Worm (Caenorhabditis elegans): ENCODE measurements around the gene ech-8.

ech-8 gene

DNA sequence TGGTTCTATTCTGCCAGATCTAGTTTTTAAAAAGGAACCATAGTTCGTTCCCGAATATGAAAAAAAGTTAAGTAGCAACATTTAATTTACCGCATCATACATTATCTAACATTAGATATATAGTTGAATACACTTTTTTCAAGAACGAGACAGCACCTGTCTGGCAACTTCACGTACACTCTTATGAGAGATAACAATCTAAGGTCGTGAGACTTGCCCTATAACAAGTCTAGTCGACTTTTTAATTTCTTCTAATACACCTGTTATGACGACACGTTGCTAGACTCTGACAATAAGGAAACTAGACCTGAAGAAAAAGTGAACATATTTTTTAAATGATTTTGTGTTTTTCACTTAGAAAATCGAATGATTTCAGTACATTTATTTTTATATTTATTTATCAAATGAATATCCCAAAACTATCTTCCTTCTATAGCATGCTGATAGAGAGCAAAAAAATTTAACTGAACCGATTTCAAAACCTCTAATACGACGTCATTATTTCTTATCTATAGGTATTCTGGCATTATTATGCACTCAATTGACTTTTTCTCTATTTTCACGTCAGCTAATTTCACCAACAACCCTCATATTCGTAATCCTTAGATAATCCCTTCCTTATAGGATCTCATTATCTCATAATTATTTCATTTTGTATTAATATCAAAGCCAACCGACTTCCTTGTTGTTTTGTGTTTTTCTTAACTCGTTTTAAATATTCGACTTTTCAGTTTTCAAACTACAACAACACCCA, 14.1 kb upstream of the ech-8 start:
- TF ChIP-seq ama-1 (optimal IDR thresholded peaks at IDR 0.05) (no peak), hnd-1 (tag; optimal IDR thresholded peaks at IDR 0.05) (no peak), ets-7 (tag; optimal IDR thresholded peaks at IDR 0.05) (no peak), flt-1 (GFP tag; IDR thresholded peaks at IDR 0.05) (no peak), tra-4 (tag; optimal IDR thresholded peaks at IDR 0.05) (no peak), tbx-37 (GFP tag; conservative IDR thresholded peaks at IDR 0.05) (no peak)

DNA sequence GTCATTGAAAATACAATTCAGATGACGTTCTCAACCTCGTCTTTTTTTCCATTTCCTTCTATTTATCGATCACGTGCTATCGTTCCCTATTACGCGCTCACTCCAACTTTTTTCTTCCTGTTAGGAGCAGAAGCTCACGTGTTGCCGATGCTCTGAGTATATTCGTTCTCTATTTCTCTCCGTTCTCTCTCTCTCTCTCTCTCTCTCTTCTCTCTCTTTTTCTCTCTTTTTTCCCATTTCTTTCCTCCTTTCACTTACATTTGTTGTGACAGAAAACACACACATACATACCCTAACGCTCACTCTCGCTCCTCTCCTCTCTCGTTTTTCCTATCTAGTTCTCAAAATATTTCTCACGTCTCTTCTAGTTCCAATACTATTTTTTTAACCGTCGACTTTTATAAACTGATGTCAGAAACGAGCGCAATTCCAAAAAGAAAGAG, 13.4 kb upstream of the ech-8 start:
- no peak for TF ChIP-seq pes-1 (GFP tag; IDR thresholded peaks at IDR 0.05)
- no peak for TF ChIP-seq ama-1 (optimal IDR thresholded peaks at IDR 0.05)
- no peak for TF ChIP-seq B0310.2 (tag; optimal IDR thresholded peaks at IDR 0.05)
- TF ChIP-seq ets-7 (tag; optimal IDR thresholded peaks at IDR 0.05): no peak
- no peak for TF ChIP-seq ceh-13 (GFP tag; optimal IDR thresholded peaks at IDR 0.05)
- TF ChIP-seq sea-1 (GFP tag; conservative IDR thresholded peaks at IDR 0.05): no peak
- no peak for TF ChIP-seq scrt-1 (GFP tag; IDR thresholded peaks at IDR 0.05)
- TF ChIP-seq F13C5.2 (tag; optimal IDR thresholded peaks at IDR 0.05): no peak
- no peak for TF ChIP-seq ceh-36 (tag; optimal IDR thresholded peaks at IDR 0.05)
- no peak for TF ChIP-seq aly-1 (tag; optimal IDR thresholded peaks at IDR 0.05)
- no peak for TF ChIP-seq tra-4 (tag; optimal IDR thresholded peaks at IDR 0.05)
- TF ChIP-seq hmbx-1 (tag; optimal IDR thresholded peaks at IDR 0.05): no peak
- no peak for TF ChIP-seq tbx-37 (GFP tag; conservative IDR thresholded peaks at IDR 0.05)

DNA sequence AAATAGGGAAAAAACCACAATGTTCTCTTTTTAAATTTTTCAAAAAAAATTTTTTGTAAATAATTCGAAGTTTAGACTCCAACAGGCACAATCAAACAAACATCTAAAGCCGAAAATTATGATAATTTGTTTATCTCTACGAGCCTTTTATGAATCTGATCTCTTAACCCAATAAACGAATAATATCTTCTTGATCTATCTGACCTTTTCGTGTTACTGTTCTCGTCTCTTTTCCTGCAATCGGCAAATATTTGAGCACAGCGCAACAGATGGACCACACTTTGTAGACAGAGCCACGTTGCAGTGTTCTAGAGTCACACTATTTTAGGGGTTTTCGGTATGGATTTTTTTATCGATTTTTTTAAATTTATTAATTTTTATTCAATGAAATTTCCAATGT, 12.8 kb upstream of the ech-8 start:
- TF ChIP-seq ets-7 (tag; optimal IDR thresholded peaks at IDR 0.05): no peak
- TF ChIP-seq ama-1 (optimal IDR thresholded peaks at IDR 0.05): no peak
- TF ChIP-seq tbx-37 (GFP tag; conservative IDR thresholded peaks at IDR 0.05): no peak
- no peak for TF ChIP-seq ceh-13 (GFP tag; optimal IDR thresholded peaks at IDR 0.05)
- no peak for TF ChIP-seq tra-4 (tag; optimal IDR thresholded peaks at IDR 0.05)
- no peak for TF ChIP-seq sea-1 (GFP tag; conservative IDR thresholded peaks at IDR 0.05)
- no peak for TF ChIP-seq B0310.2 (tag; optimal IDR thresholded peaks at IDR 0.05)
- TF ChIP-seq tbx-11 (GFP tag; IDR thresholded peaks at IDR 0.05): no peak
- TF ChIP-seq hmbx-1 (tag; optimal IDR thresholded peaks at IDR 0.05): no peak
- no peak for TF ChIP-seq hmg-4 (GFP tag; optimal IDR thresholded peaks at IDR 0.05)
- TF ChIP-seq F13C5.2 (tag; optimal IDR thresholded peaks at IDR 0.05): no peak
- no peak for TF ChIP-seq hnd-1 (tag; optimal IDR thresholded peaks at IDR 0.05)

DNA sequence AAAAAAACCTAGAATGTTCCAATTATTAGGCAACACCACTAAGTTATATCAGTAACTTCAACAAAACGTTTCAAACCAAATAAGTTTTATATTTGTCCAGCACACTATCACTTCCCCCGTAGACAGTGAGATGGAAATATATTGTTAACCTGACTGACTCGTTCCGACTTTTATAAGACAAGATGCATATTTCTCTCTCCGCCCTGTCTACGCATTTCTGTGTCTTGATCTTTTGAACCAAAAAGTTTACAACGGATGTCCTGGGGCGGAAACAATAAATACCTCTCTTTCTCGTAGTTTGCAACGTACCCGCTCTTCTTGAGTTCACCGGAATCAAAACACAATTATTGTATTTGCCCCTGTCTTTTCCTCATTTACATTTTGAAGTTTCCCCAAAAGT, 12.3 kb upstream of the ech-8 start:
- TF ChIP-seq hmbx-1 (tag; optimal IDR thresholded peaks at IDR 0.05): no peak
- no peak for TF ChIP-seq tbx-37 (GFP tag; conservative IDR thresholded peaks at IDR 0.05)
- TF ChIP-seq ets-7 (tag; optimal IDR thresholded peaks at IDR 0.05): no peak
- TF ChIP-seq sea-1 (GFP tag; conservative IDR thresholded peaks at IDR 0.05): no peak
- TF ChIP-seq hnd-1 (tag; optimal IDR thresholded peaks at IDR 0.05): no peak
- TF ChIP-seq B0310.2 (tag; optimal IDR thresholded peaks at IDR 0.05): no peak
- TF ChIP-seq tbx-11 (GFP tag; IDR thresholded peaks at IDR 0.05): no peak

ce11 chrIV:10250577-10251075, 11.7 kb upstream of the ech-8 start, which contains the start of gene daf-14:
TSS of gene daf-14 (plus strand) at chrIV:10250627.
- TF ChIP-seq ceh-36 (tag; optimal IDR thresholded peaks at IDR 0.05) (no peak), tra-4 (tag; optimal IDR thresholded peaks at IDR 0.05) (no peak), pes-1 (GFP tag; IDR thresholded peaks at IDR 0.05) (no peak), B0310.2 (tag; optimal IDR thresholded peaks at IDR 0.05) (no peak), ceh-13 (GFP tag; optimal IDR thresholded peaks at IDR 0.05) (no peak), hmg-4 (GFP tag; optimal IDR thresholded peaks at IDR 0.05) (no peak), aly-1 (tag; optimal IDR thresholded peaks at IDR 0.05) (no peak), scrt-1 (GFP tag; IDR thresholded peaks at IDR 0.05) (no peak), F13C5.2 (tag; optimal IDR thresholded peaks at IDR 0.05) (no peak), hnd-1 (tag; optimal IDR thresholded peaks at IDR 0.05) (no peak), flt-1 (GFP tag; IDR thresholded peaks at IDR 0.05) (no peak), tbx-37 (GFP tag; conservative IDR thresholded peaks at IDR 0.05) (no peak), hmbx-1 (tag; optimal IDR thresholded peaks at IDR 0.05) (no peak), ets-7 (tag; optimal IDR thresholded peaks at IDR 0.05) (no peak), ama-1 (optimal IDR thresholded peaks at IDR 0.05) (no peak)

ce11 chrIV:10245666-10246210, 6.8 kb upstream of the ech-8 start, which contains the start of gene F01G10.10:
TSS of gene F01G10.10 (plus strand) at chrIV:10246160.
- TF ChIP-seq hmg-4 (GFP tag; optimal IDR thresholded peaks at IDR 0.05): no peak

DNA sequence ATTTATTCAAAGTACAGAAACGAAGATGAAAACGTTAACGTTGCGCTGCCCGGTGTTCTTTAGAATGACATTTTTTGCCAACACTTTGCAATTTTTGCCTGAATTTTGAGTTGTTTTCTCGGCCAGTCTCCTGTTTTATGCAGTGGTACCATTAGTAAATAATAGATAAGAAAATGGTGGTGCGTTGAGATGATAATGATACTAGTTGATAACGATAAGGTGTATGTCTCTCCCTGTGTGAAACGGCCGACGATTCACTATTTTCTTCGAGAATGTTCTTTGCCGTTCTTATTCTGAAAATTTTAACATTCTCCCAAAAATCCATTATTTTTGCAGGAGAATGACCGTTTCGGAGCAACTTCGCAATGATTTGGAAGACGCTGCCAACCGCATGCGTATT, 4.3 kb upstream of the ech-8 start, which contains the start of gene tkt-1:
TSS of gene tkt-1 (plus strand) at position 337 of the 400 bp plus-strand sequence.
- no peak for TF ChIP-seq tra-4 (tag; optimal IDR thresholded peaks at IDR 0.05)
- TF ChIP-seq sea-1 (GFP tag; conservative IDR thresholded peaks at IDR 0.05): no peak
- TF ChIP-seq tbx-37 (GFP tag; conservative IDR thresholded peaks at IDR 0.05): no peak
- TF ChIP-seq hmg-4 (GFP tag; optimal IDR thresholded peaks at IDR 0.05): no peak
- TF ChIP-seq pes-1 (GFP tag; IDR thresholded peaks at IDR 0.05): no peak
- no peak for TF ChIP-seq hmbx-1 (tag; optimal IDR thresholded peaks at IDR 0.05)
- no peak for TF ChIP-seq tbx-11 (GFP tag; IDR thresholded peaks at IDR 0.05)
- no peak for TF ChIP-seq F13C5.2 (tag; optimal IDR thresholded peaks at IDR 0.05)
- TF ChIP-seq scrt-1 (GFP tag; IDR thresholded peaks at IDR 0.05): no peak
- no peak for TF ChIP-seq aly-1 (tag; optimal IDR thresholded peaks at IDR 0.05)
- TF ChIP-seq B0310.2 (tag; optimal IDR thresholded peaks at IDR 0.05): no peak
- no peak for TF ChIP-seq flt-1 (GFP tag; IDR thresholded peaks at IDR 0.05)
- no peak for TF ChIP-seq ceh-13 (GFP tag; optimal IDR thresholded peaks at IDR 0.05)
- no peak for TF ChIP-seq ceh-36 (tag; optimal IDR thresholded peaks at IDR 0.05)
- TF ChIP-seq ets-7 (tag; optimal IDR thresholded peaks at IDR 0.05): no peak
